Worm (Caenorhabditis elegans) whole organism, mixed stage, embryonic: Measurements from ENCODE around the gene F19C6.5.

Experiments
- M03D4.4 ChIP-seq: sonication (generic microtip); optimal IDR thresholded peaks from 2 replicates; lab custom pipeline; 2017; ENCODE audit warnings: mild to moderate bottlenecking, missing genetic modification characterization, missing compliant biosample characterization
- bed-3 ChIP-seq: fragments of 200-800 bp; sonication (Bioruptor generic); optimal IDR thresholded peaks from 3 replicates; lab custom pipeline; 2018; ENCODE audit warnings: mild to moderate bottlenecking, missing genetic modification characterization, moderate library complexity, missing compliant biosample characterization
- blmp-1 ChIP-seq: fragments of 150-350 bp; optimal IDR thresholded peaks from 2 replicates; lab custom pipeline; 2014; ENCODE audit warnings: missing biosample characterization, missing genetic modification characterization
- ceh-39 ChIP-seq: fragments of 150-350 bp; optimal IDR thresholded peaks from 2 replicates; lab custom pipeline; 2014; ENCODE audit warnings: missing biosample characterization, missing genetic modification characterization
- ceh-43 ChIP-seq: fragments of 200-800 bp; sonication (Bioruptor generic); optimal IDR thresholded peaks from 2 replicates; lab custom pipeline; 2018; ENCODE audit warnings: mild to moderate bottlenecking, missing genetic modification characterization, moderate library complexity, missing compliant biosample characterization
- ceh-83 ChIP-seq: fragments of 200-800 bp; sonication (Bioruptor generic); optimal IDR thresholded peaks from 2 replicates; lab custom pipeline; 2018; ENCODE audit warnings: mild to moderate bottlenecking, missing genetic modification characterization, missing compliant biosample characterization
- ces-1 ChIP-seq: fragments of 150-350 bp; optimal IDR thresholded peaks from 2 replicates; lab custom pipeline; 2014; ENCODE audit warnings: missing biosample characterization, missing genetic modification reagents, missing genetic modification characterization
- cnd-1 ChIP-seq: fragments of 200-800 bp; sonication (Bioruptor generic); optimal IDR thresholded peaks from 2 replicates; lab custom pipeline; 2018; ENCODE audit warnings: mild to moderate bottlenecking, missing genetic modification characterization, missing compliant biosample characterization
- drap-1 ChIP-seq: fragments of 200-800 bp; sonication (Bioruptor generic); optimal IDR thresholded peaks from 3 replicates; lab custom pipeline; 2018; ENCODE audit warnings: mild to moderate bottlenecking, missing genetic modification characterization, missing compliant biosample characterization
- elt-1 ChIP-seq: sonication (generic microtip); optimal IDR thresholded peaks from 2 replicates; lab custom pipeline; 2017; ENCODE audit warnings: missing genetic modification characterization, mild to moderate bottlenecking, missing compliant biosample characterization, antibody characterized with exemption, moderate library complexity, borderline replicate concordance; ENCODE audit not compliant: insufficient read depth
- elt-3 ChIP-seq: fragments of 150-350 bp; optimal IDR thresholded peaks from 2 replicates; lab custom pipeline; 2014; ENCODE audit warnings: missing biosample characterization, missing genetic modification characterization
- flh-1 ChIP-seq: fragments of 200-800 bp; sonication (Bioruptor generic); optimal IDR thresholded peaks from 2 replicates; lab custom pipeline; 2018; ENCODE audit warnings: mild to moderate bottlenecking, missing genetic modification characterization, moderate library complexity, missing compliant biosample characterization
- ham-2 ChIP-seq: fragments of 200-800 bp; sonication (Bioruptor generic); optimal IDR thresholded peaks from 2 replicates; lab custom pipeline; 2018; ENCODE audit warnings: mild to moderate bottlenecking, missing genetic modification characterization, missing compliant biosample characterization
- hlh-1 ChIP-seq: fragments of 150-350 bp; optimal IDR thresholded peaks from 2 replicates; lab custom pipeline; 2014; ENCODE audit warnings: missing biosample characterization, missing genetic modification reagents, missing genetic modification characterization
- lin-13 ChIP-seq: fragments of 150-350 bp; optimal IDR thresholded peaks from 2 replicates; lab custom pipeline; 2014; ENCODE audit warnings: missing biosample characterization, missing genetic modification characterization
- lin-32 ChIP-seq: fragments of 200-800 bp; sonication (Bioruptor generic); optimal IDR thresholded peaks from 2 replicates; lab custom pipeline; 2018; ENCODE audit warnings: mild to moderate bottlenecking, missing genetic modification characterization, missing compliant biosample characterization
- lsy-2 ChIP-seq: fragments of 150-350 bp; optimal IDR thresholded peaks from 2 replicates; lab custom pipeline; 2014; ENCODE audit warnings: missing biosample characterization, missing genetic modification characterization
- mab-5 ChIP-seq: fragments of 150-350 bp; optimal IDR thresholded peaks from 2 replicates; lab custom pipeline; 2014; ENCODE audit warnings: missing biosample characterization, missing genetic modification characterization
- mep-1 ChIP-seq: fragments of 150-350 bp; optimal IDR thresholded peaks from 2 replicates; lab custom pipeline; 2017; ENCODE audit warnings: missing biosample characterization, missing genetic modification reagents, missing genetic modification characterization, inconsistent platforms
- mls-2 ChIP-seq: sonication (generic microtip); optimal IDR thresholded peaks from 2 replicates; lab custom pipeline; 2016; ENCODE audit warnings: mild to moderate bottlenecking, missing genetic modification characterization, moderate library complexity, missing compliant biosample characterization
- nhr-12 ChIP-seq: fragments of 150-350 bp; optimal IDR thresholded peaks from 2 replicates; lab custom pipeline; 2014; ENCODE audit warnings: missing biosample characterization, missing genetic modification characterization
- nhr-2 ChIP-seq: fragments of 150-350 bp; optimal IDR thresholded peaks from 2 replicates; lab custom pipeline; 2014; ENCODE audit warnings: missing biosample characterization, missing genetic modification characterization
- nhr-237 ChIP-seq: fragments of 150-350 bp; optimal IDR thresholded peaks from 2 replicates; lab custom pipeline; 2014; ENCODE audit warnings: missing biosample characterization, missing genetic modification characterization
- nhr-28 ChIP-seq: fragments of 150-350 bp; optimal IDR thresholded peaks from 2 replicates; lab custom pipeline; 2014; ENCODE audit warnings: missing biosample characterization, missing genetic modification characterization
- nhr-76 ChIP-seq: sonication (generic microtip); optimal IDR thresholded peaks from 2 replicates; lab custom pipeline; 2017; ENCODE audit warnings: missing biosample characterization, missing genetic modification characterization
- pha-4 ChIP-seq: fragments of 150-350 bp; optimal IDR thresholded peaks from 2 replicates; lab custom pipeline; 2018; ENCODE audit warnings: missing biosample characterization, missing genetic modification reagents, missing genetic modification characterization
- sem-2 ChIP-seq: fragments of 200-800 bp; sonication (Bioruptor generic); optimal IDR thresholded peaks from 2 replicates; lab custom pipeline; 2018; ENCODE audit warnings: mild to moderate bottlenecking, missing genetic modification characterization, missing compliant biosample characterization
- snpc-4 ChIP-seq: fragments of 150-350 bp; optimal IDR thresholded peaks from 2 replicates; lab custom pipeline; 2014; ENCODE audit warnings: missing biosample characterization, missing genetic modification characterization
- sptf-1 ChIP-seq: sonication (generic microtip); optimal IDR thresholded peaks from 2 replicates; lab custom pipeline; 2017; ENCODE audit warnings: mild to moderate bottlenecking, missing genetic modification characterization, moderate library complexity, missing compliant biosample characterization
- tbx-8 ChIP-seq: fragments of 200-800 bp; sonication (Bioruptor generic); optimal IDR thresholded peaks from 2 replicates; lab custom pipeline; 2018; ENCODE audit warnings: mild to moderate bottlenecking, missing genetic modification characterization, moderate library complexity, missing compliant biosample characterization
- unc-120 ChIP-seq: sonication (generic microtip); optimal IDR thresholded peaks from 2 replicates; lab custom pipeline; 2017; ENCODE audit warnings: missing genetic modification characterization, missing compliant biosample characterization; ENCODE audit not compliant: poor library complexity, severe bottlenecking
- unc-39 ChIP-seq: fragments of 150-350 bp; optimal IDR thresholded peaks from 2 replicates; lab custom pipeline; 2014; ENCODE audit warnings: missing biosample characterization, missing genetic modification characterization
- unc-62 ChIP-seq: fragments of 150-350 bp; optimal IDR thresholded peaks from 2 replicates; lab custom pipeline; 2014; ENCODE audit warnings: missing biosample characterization, missing genetic modification reagents, missing genetic modification characterization
- zip-8 ChIP-seq: fragments of 150-350 bp; optimal IDR thresholded peaks from 2 replicates; lab custom pipeline; 2014; ENCODE audit warnings: missing biosample characterization, missing genetic modification characterization
- ztf-11 ChIP-seq: fragments of 150-350 bp; optimal IDR thresholded peaks from 2 replicates; lab custom pipeline; 2014; ENCODE audit warnings: missing biosample characterization, missing genetic modification characterization

Gene F19C6.5

ce11 chrX:9976206-9976605 lies 8.5 kb downstream of the F19C6.5 start, which contains the start of gene mgl-1:
Gene mgl-1 (minus strand): TSS chrX:9976306.
- TF ChIP-seq lin-32, result no peak
- TF ChIP-seq M03D4.4 (tag; lab: Kevin White, UChicago), result no peak
- TF ChIP-seq nhr-237 (tag; lab: Kevin White, UChicago), result no peak
- TF ChIP-seq ces-1 (GFP tag; lab: Kevin White, UChicago), result no peak
- TF ChIP-seq ztf-11, result no peak
- no peak for TF ChIP-seq lsy-2 (tag; lab: Kevin White, UChicago)
- no peak for TF ChIP-seq nhr-76 (tag; lab: Kevin White, UChicago)
- TF ChIP-seq elt-3 (tag; lab: Kevin White, UChicago), result no peak
- no peak for TF ChIP-seq mep-1 (tag; lab: Kevin White, UChicago)
- no peak for TF ChIP-seq unc-62 (GFP tag; lab: Kevin White, UChicago)
- TF ChIP-seq tbx-8 (GFP tag; lab: Kevin White, UChicago), result no peak

ce11 chrX:9965275-9965674 lies 19.5 kb downstream of the F19C6.5 start, which contains the start of gene pssy-1:
Gene pssy-1 (plus strand): TSS chrX:9965592.
- no peak for TF ChIP-seq lin-13
- TF ChIP-seq nhr-237 (tag; lab: Kevin White, UChicago), result no peak
- peak; percentile 64 for TF ChIP-seq elt-1 (tag; lab: Kevin White, UChicago)
- no peak for TF ChIP-seq unc-120 (tag; lab: Kevin White, UChicago)

ce11 chrX:9962535-9962934 lies 22.2 kb downstream of the F19C6.5 start:
- TF ChIP-seq pha-4 (tag; lab: Kevin White, UChicago) (no peak), flh-1 (GFP tag; lab: Kevin White, UChicago) (no peak), tbx-8 (GFP tag; lab: Kevin White, UChicago) (no peak)

- TF ChIP-seq lin-32 (no peak), snpc-4 (tag; lab: Kevin White, UChicago) (no peak), nhr-28 (tag; lab: Kevin White, UChicago) (no peak), sptf-1 (tag; lab: Kevin White, UChicago) (peak; percentile 81), ceh-83 (no peak), nhr-237 (tag; lab: Kevin White, UChicago) (peak; percentile 90), tbx-8 (GFP tag; lab: Kevin White, UChicago) (no peak), M03D4.4 (tag; lab: Kevin White, UChicago) (peak; percentile 70), nhr-12 (tag; lab: Kevin White, UChicago) (no peak), unc-120 (tag; lab: Kevin White, UChicago) (peak; percentile 78), cnd-1 (tag; lab: Kevin White, UChicago) (peak; percentile 83), bed-3 (GFP tag; lab: Kevin White, UChicago) (no peak), ceh-39 (peak; percentile 89), zip-8 (tag; lab: Kevin White, UChicago) (no peak), mls-2 (tag; lab: Kevin White, UChicago) (peak; percentile 87), mab-5 (tag; lab: Kevin White, UChicago) (no peak), ces-1 (GFP tag; lab: Kevin White, UChicago) (peak; percentile 81), sem-2 (no peak), flh-1 (GFP tag; lab: Kevin White, UChicago) (no peak), elt-1 (tag; lab: Kevin White, UChicago) (no peak), blmp-1 (tag; lab: Kevin White, UChicago) (no peak), lin-13 (peak; percentile 89), nhr-2 (tag; lab: Kevin White, UChicago) (no peak), nhr-76 (tag; lab: Kevin White, UChicago) (no peak), unc-39 (no peak), lsy-2 (tag; lab: Kevin White, UChicago) (peak; percentile 73), pha-4 (tag; lab: Kevin White, UChicago) (peak; percentile 94), ham-2 (GFP tag; lab: Kevin White, UChicago) (peak; percentile 8), mep-1 (tag; lab: Kevin White, UChicago) (peak; percentile 98), drap-1 (GFP tag; lab: Kevin White, UChicago) (peak; percentile 76), ztf-11 (peak; percentile 83), elt-3 (tag; lab: Kevin White, UChicago) (peak; percentile 22), hlh-1 (tag; lab: Kevin White, UChicago) (peak; percentile 84), unc-62 (GFP tag; lab: Kevin White, UChicago) (peak; percentile 82), ceh-43 (peak; percentile 10)
These were observed 26.2 kb downstream of the F19C6.5 start, which contains the start of gene ZC506.1 for ce11 chrX:9958561-9958960. Gene ZC506.1 (plus strand): TSS chrX:9958960.
